Worm (Caenorhabditis elegans): ENCODE measurements around the gene abu-9.

Gene abu-9

DNA sequence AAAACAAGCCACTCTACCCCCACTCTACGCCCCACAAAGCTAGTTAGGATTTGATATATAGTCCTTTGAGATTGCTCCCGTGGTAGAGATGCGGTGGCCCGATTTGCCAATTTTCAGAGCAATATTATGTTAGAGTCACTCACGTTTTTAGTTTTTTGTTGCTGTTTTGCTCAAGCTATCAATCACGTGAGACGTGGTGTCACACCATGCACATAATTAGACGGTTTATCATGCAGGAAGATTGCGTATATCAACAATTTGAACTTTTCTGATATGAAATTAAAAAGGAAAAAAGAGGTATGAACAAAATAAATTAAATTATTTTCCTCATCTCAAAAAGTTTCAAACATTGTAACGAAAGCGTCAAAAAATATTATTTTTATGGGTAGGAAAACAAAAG is 34.4 kb downstream of the abu-9 start:
- TF ChIP-seq him-1 (tag; optimal IDR thresholded peaks at IDR 0.05) (no peak), dao-5 (tag; optimal IDR thresholded peaks at IDR 0.05) (no peak), W03F9.2 (tag; optimal IDR thresholded peaks at IDR 0.05) (no peak)

DNA sequence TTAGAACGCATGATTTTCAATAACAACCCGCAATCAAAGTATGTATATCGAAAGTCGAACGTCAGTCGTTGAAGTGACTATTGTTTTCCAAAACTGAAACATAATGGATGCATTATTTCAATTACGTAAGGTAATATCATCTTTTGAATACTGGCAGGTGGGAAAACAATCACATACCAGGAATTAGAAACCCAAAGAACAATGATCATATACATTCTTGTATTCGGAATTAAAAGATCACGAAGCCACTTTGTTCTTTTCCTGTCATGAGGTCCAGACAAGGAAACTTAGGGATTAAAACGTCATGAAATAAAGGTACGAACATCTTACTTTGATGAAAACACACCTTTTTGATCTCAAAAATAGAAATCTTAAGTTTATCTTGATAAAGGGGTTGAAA is 40.5 kb downstream of the abu-9 start:
- TF ChIP-seq W03F9.2 (tag; optimal IDR thresholded peaks at IDR 0.05) (no peak), dao-5 (tag; optimal IDR thresholded peaks at IDR 0.05) (no peak), him-1 (tag; optimal IDR thresholded peaks at IDR 0.05) (no peak)

DNA sequence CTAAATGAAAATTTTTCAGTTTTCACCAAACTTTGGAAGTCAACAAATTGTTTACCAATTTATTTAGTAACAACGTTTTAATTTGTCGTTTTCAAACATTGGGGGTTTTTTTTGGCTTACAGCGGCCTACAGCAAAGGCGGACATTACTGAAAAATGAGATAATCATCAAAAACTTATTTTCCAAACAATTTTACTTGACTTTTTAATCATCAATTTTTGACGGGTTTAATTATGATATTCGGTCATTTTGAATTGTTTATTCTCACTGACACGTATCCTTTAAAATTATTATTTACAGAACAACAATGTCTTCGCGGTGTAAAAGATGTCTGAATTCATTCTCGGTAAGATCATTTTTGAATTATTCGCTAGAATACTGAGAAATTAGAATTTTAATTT is 45.6 kb downstream of the abu-9 start, which contains the start of gene F40B5.2:
TSS of gene F40B5.2 (plus strand) at position 301 of the 400 bp plus-strand sequence.
- TF ChIP-seq dao-5 (tag; optimal IDR thresholded peaks at IDR 0.05) (no peak), him-1 (tag; optimal IDR thresholded peaks at IDR 0.05) (no peak), W03F9.2 (tag; optimal IDR thresholded peaks at IDR 0.05) (no peak)

DNA sequence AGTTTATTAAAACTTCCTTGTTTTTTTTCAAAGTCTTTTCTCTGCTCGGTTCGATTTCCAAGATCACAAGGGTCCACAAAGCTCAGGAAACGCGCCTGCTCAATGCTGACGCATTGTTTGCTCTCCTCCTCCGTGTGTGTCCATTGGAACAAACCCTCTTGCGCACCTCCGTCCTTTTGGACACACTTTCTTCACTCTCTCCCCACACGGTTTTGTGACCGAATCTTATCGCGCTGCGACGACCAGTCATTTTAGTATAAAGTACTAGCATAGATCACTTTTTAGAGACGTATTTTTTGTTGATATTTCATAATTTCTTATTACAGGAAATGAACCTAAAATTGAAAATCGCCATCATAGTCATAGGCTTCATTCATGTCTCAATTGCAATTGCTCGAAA is 46.3 kb downstream of the abu-9 start:
- no peak for TF ChIP-seq dao-5 (tag; optimal IDR thresholded peaks at IDR 0.05)
- TF ChIP-seq him-1 (tag; optimal IDR thresholded peaks at IDR 0.05) = peak; percentile 42
- TF ChIP-seq W03F9.2 (tag; optimal IDR thresholded peaks at IDR 0.05) = peak; percentile 62

DNA sequence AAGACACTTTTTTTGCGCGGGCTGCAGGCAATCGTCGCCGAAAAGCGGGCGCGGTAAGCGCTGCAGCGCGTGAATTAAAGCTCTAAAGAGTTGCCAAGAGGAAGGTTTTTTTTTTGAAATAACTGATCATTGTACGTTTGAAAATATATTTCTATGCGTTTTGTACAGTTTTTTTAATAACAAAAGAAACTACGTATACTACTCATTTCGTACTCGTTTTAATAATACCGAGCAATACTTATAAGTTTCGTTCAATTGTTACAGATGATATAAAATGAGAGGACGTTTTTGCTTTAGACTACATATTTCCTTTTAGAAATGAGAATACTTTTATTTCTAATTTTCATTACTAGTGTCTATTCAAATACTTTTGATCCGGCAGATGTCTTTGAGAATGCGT is 50.0 kb downstream of the abu-9 start, which contains the start of gene nep-15:
TSS of gene nep-15 (plus strand) at position 301 of the 400 bp plus-strand sequence.
- TF ChIP-seq W03F9.2 (tag; optimal IDR thresholded peaks at IDR 0.05) = no peak
- TF ChIP-seq him-1 (tag; optimal IDR thresholded peaks at IDR 0.05) = no peak
- no peak for TF ChIP-seq dao-5 (tag; optimal IDR thresholded peaks at IDR 0.05)

Measured in whole organism, L4/young adult.